Fruit fly (Drosophila melanogaster) whole organism, embryonic: ENCODE measurements around the gene CG31174.

Source experiments
- ATbp ChIP-seq: fragments of 200-800 bp; sonication (Bioruptor generic); optimal IDR thresholded peaks from 2 replicates; lab custom pipeline; 2017; ENCODE audit warnings: missing biosample characterization, mild to moderate bottlenecking, missing genetic modification characterization, missing genetic modification reagents
- CG1024 ChIP-seq: fragments of 200-800 bp; sonication (Bioruptor generic); IDR thresholded peaks from 2 replicates; pipeline ENCODE4 v1.3.6; 2022; ENCODE audit warnings: missing biosample characterization, missing genetic modification characterization
- CG10431 ChIP-seq: fragments of 200-800 bp; sonication (Bioruptor generic); optimal IDR thresholded peaks from 3 replicates; lab custom pipeline; 2018; ENCODE audit warnings: missing biosample characterization, mild to moderate bottlenecking, missing genetic modification characterization
- CG10543 ChIP-seq: fragments of 200-800 bp; sonication (Bioruptor generic); optimal IDR thresholded peaks from 3 replicates; lab custom pipeline; 2017; ENCODE audit warnings: missing biosample characterization, mild to moderate bottlenecking, missing genetic modification characterization, moderate library complexity
- CG10654 ChIP-seq: fragments of 200-800 bp; sonication (Bioruptor generic); optimal IDR thresholded peaks from 2 replicates; lab custom pipeline; 2016; ENCODE audit warnings: missing biosample characterization, missing genetic modification characterization
- CG15073 ChIP-seq: fragments of 200-800 bp; sonication (Bioruptor generic); optimal IDR thresholded peaks from 2 replicates; lab custom pipeline; 2016; ENCODE audit warnings: missing biosample characterization, missing genetic modification characterization
- CG1647 ChIP-seq: fragments of 200-800 bp; sonication (Bioruptor generic); optimal IDR thresholded peaks from 3 replicates; lab custom pipeline; 2016; ENCODE audit warnings: missing biosample characterization, missing genetic modification characterization
- CG18476 ChIP-seq: fragments of 200-800 bp; sonication (Bioruptor generic); optimal IDR thresholded peaks from 2 replicates; lab custom pipeline; 2016; ENCODE audit warnings: missing biosample characterization, mild to moderate bottlenecking, missing genetic modification characterization
- CG2202 ChIP-seq: fragments of 200-800 bp; sonication (Bioruptor generic); optimal IDR thresholded peaks from 2 replicates; lab custom pipeline; 2018; ENCODE audit warnings: missing biosample characterization, mild to moderate bottlenecking, missing genetic modification characterization
- CG2712 ChIP-seq: fragments of 200-800 bp; optimal IDR thresholded peaks from 3 replicates; lab custom pipeline; 2019; ENCODE audit warnings: missing biosample characterization, mild to moderate bottlenecking, missing genetic modification characterization, moderate library complexity
- CG32532 ChIP-seq: fragments of 200-800 bp; sonication (Bioruptor generic); IDR thresholded peaks from 2 replicates; pipeline ENCODE4 v1.3.6; 2022; ENCODE audit warnings: missing biosample characterization, missing genetic modification characterization
- CG34376 ChIP-seq: fragments of 200-800 bp; sonication (Bioruptor generic); optimal IDR thresholded peaks from 2 replicates; lab custom pipeline; 2018; ENCODE audit warnings: missing biosample characterization, mild to moderate bottlenecking, missing genetic modification characterization
- CG42726 ChIP-seq: fragments of 200-800 bp; sonication (Bioruptor generic); IDR thresholded peaks from 2 replicates; pipeline ENCODE4 v1.3.6; 2022; ENCODE audit warnings: missing biosample characterization, missing genetic modification characterization; ENCODE audit not compliant: partially characterized antibody
- CG6854 ChIP-seq: fragments of 200-800 bp; sonication (Bioruptor generic); optimal IDR thresholded peaks from 3 replicates; lab custom pipeline; 2017; ENCODE audit warnings: missing biosample characterization, mild to moderate bottlenecking, missing genetic modification characterization
- CG7372 ChIP-seq: fragments of 200-800 bp; sonication (Bioruptor generic); IDR thresholded peaks from 2 replicates; pipeline ENCODE4 v1.3.6; 2022; ENCODE audit warnings: missing biosample characterization, missing genetic modification characterization
- CG9876 ChIP-seq: fragments of 200-800 bp; sonication (Bioruptor generic); optimal IDR thresholded peaks from 2 replicates; lab custom pipeline; 2016; ENCODE audit warnings: missing biosample characterization, missing genetic modification characterization
- Dek ChIP-seq: fragments of 200-800 bp; sonication (Bioruptor generic); optimal IDR thresholded peaks from 3 replicates; lab custom pipeline; 2019; ENCODE audit warnings: missing biosample characterization, mild to moderate bottlenecking, missing genetic modification characterization, moderate library complexity
- Dp ChIP-seq: fragments of 200-800 bp; sonication (Bioruptor generic); optimal IDR thresholded peaks from 2 replicates; lab custom pipeline; 2018; ENCODE audit warnings: missing biosample characterization, mild to moderate bottlenecking, missing genetic modification characterization, moderate library complexity
- ERR ChIP-seq: fragments of 200-800 bp; sonication (Bioruptor generic); optimal IDR thresholded peaks from 2 replicates; lab custom pipeline; 2016; ENCODE audit warnings: missing biosample characterization, missing genetic modification characterization
- GATAe ChIP-seq: fragments of 200-800 bp; sonication (Bioruptor generic); conservative IDR thresholded peaks from 2 replicates; pipeline ENCODE4 v1.3.6; 2022; ENCODE audit warnings: missing biosample characterization, missing genetic modification characterization
- Hand ChIP-seq: fragments of 200-800 bp; sonication (Bioruptor generic); optimal IDR thresholded peaks from 2 replicates; lab custom pipeline; 2017; ENCODE audit warnings: mild to moderate bottlenecking, missing biosample characterization, missing genetic modification reagents, missing genetic modification characterization
- Hr78 ChIP-seq, 2 experiments: fragments of 200-800 bp in 1 of 2; fragments of >200 bp in 1 of 2; sonication (Bioruptor generic) in 1 of 2; optimal IDR thresholded peaks; 2 replicates each; lab custom pipeline; 2017 to 2019; ENCODE audit warnings: missing biosample characterization in 2 of 2, missing genetic modification characterization in 2 of 2, mild to moderate bottlenecking in 1 of 2, moderate library complexity in 1 of 2
- Lhr ChIP-seq: fragments of 200-800 bp; sonication (Bioruptor generic); optimal IDR thresholded peaks from 3 replicates; lab custom pipeline; 2017; ENCODE audit warnings: mild to moderate bottlenecking, missing biosample characterization, missing genetic modification reagents, missing genetic modification characterization
- Lim3 ChIP-seq: fragments of 200-800 bp; sonication (Bioruptor generic); IDR thresholded peaks from 2 replicates; pipeline ENCODE4 v1.3.6; 2022; ENCODE audit warnings: missing biosample characterization, missing genetic modification characterization
- PHDP ChIP-seq: fragments of 200-800 bp; sonication (Bioruptor generic); optimal IDR thresholded peaks from 3 replicates; lab custom pipeline; 2018; ENCODE audit warnings: missing biosample characterization, mild to moderate bottlenecking, missing genetic modification characterization, moderate library complexity
- Ptx1 ChIP-seq: fragments of 200-800 bp; sonication (Bioruptor generic); IDR thresholded peaks from 2 replicates; pipeline ENCODE4 v1.3.6; 2022; ENCODE audit warnings: missing biosample characterization, missing genetic modification characterization
- TFAM ChIP-seq: fragments of 200-800 bp; sonication (Bioruptor generic); optimal IDR thresholded peaks from 2 replicates; lab custom pipeline; 2017; ENCODE audit warnings: missing biosample characterization, missing genetic modification characterization, inconsistent platforms
- Xbp1 ChIP-seq: fragments of 200-800 bp; sonication (Bioruptor generic); optimal IDR thresholded peaks from 3 replicates; lab custom pipeline; 2016; ENCODE audit warnings: missing biosample characterization, mild to moderate bottlenecking, missing genetic modification characterization
- abd-A ChIP-seq: fragments of 200-800 bp; sonication (Bioruptor generic); optimal IDR thresholded peaks from 3 replicates; lab custom pipeline; 2019; ENCODE audit warnings: missing biosample characterization, mild to moderate bottlenecking, missing genetic modification characterization, moderate library complexity
- aop ChIP-seq: fragments of 200-800 bp; sonication (Bioruptor generic); IDR thresholded peaks from 2 replicates; pipeline ENCODE4 v1.3.6; 2022; ENCODE audit warnings: missing biosample characterization, missing genetic modification characterization
- ap ChIP-seq: fragments of 200-800 bp; sonication (Bioruptor generic); IDR thresholded peaks from 2 replicates; pipeline ENCODE4 v1.3.6; 2022; ENCODE audit warnings: missing biosample characterization, missing genetic modification characterization
- ara ChIP-seq: fragments of 200-800 bp; sonication (Bioruptor generic); IDR thresholded peaks from 2 replicates; pipeline ENCODE4 v1.3.6; 2022; ENCODE audit warnings: missing biosample characterization, missing genetic modification characterization
- cwo ChIP-seq: fragments of 200-800 bp; sonication (Bioruptor generic); optimal IDR thresholded peaks from 3 replicates; lab custom pipeline; 2017; ENCODE audit warnings: missing biosample characterization, missing genetic modification characterization, mild to moderate bottlenecking, moderate library complexity, missing genetic modification reagents
- danr ChIP-seq: fragments of 200-800 bp; sonication (Bioruptor generic); IDR thresholded peaks from 2 replicates; pipeline ENCODE4 v1.3.6; 2022; ENCODE audit warnings: missing biosample characterization, missing genetic modification characterization
- dimm ChIP-seq: fragments of 200-800 bp; sonication (Bioruptor generic); IDR thresholded peaks from 2 replicates; pipeline ENCODE4 v1.3.6; 2022; ENCODE audit warnings: missing biosample characterization, missing genetic modification characterization
- disco-r ChIP-seq: fragments of 200-800 bp; sonication (Bioruptor generic); optimal IDR thresholded peaks from 2 replicates; lab custom pipeline; 2016; ENCODE audit warnings: missing biosample characterization, missing genetic modification characterization
- dpn ChIP-seq, 2 experiments: fragments of 200-800 bp; sonication (Bioruptor generic); optimal IDR thresholded peaks; 3 replicates each; lab custom pipeline; 2016; ENCODE audit warnings: missing biosample characterization in 2 of 2, missing genetic modification characterization in 2 of 2
- exex ChIP-seq: fragments of 200-800 bp; sonication (Bioruptor generic); optimal IDR thresholded peaks from 4 replicates; lab custom pipeline; 2018; ENCODE audit warnings: missing biosample characterization, mild to moderate bottlenecking, missing genetic modification characterization, moderate library complexity
- kni ChIP-seq: fragments of 200-800 bp; sonication (Bioruptor generic); optimal IDR thresholded peaks from 3 replicates; lab custom pipeline; 2017; ENCODE audit warnings: mild to moderate bottlenecking, missing biosample characterization, missing genetic modification reagents, missing genetic modification characterization
- lola ChIP-seq, 3 experiments: fragments of >200 bp in 2 of 3; fragments of 200-800 bp in 1 of 3; sonication (Bioruptor generic) in 1 of 3; optimal IDR thresholded peaks; 2 replicates each; lab custom pipeline; 2017 to 2019; ENCODE audit warnings: missing biosample characterization in 3 of 3, missing genetic modification characterization in 3 of 3, mild to moderate bottlenecking in 1 of 3, moderate library complexity in 1 of 3
- mam ChIP-seq: fragments of 200-800 bp; sonication (Bioruptor generic); optimal IDR thresholded peaks from 3 replicates; lab custom pipeline; 2016; ENCODE audit warnings: missing biosample characterization, missing genetic modification characterization
- psq ChIP-seq: fragments of 200-800 bp; sonication (Bioruptor generic); optimal IDR thresholded peaks from 2 replicates; lab custom pipeline; 2017; ENCODE audit warnings: missing biosample characterization, missing genetic modification characterization
- ro ChIP-seq: fragments of 200-800 bp; sonication (Bioruptor generic); IDR thresholded peaks from 2 replicates; pipeline ENCODE4 v1.3.6; 2022; ENCODE audit warnings: missing biosample characterization, missing genetic modification characterization
- sens ChIP-seq: fragments of 200-800 bp; sonication (Bioruptor generic); peaks from one replicate; lab custom pipeline; 2016; ENCODE audit warnings: missing biosample characterization, missing genetic modification characterization
- sens-2 ChIP-seq: fragments of 200-800 bp; sonication (Bioruptor generic); IDR thresholded peaks from 2 replicates; pipeline ENCODE4 v1.3.6; 2022; ENCODE audit warnings: missing biosample characterization, missing genetic modification characterization
- toy ChIP-seq: fragments of 200-800 bp; sonication (Bioruptor generic); IDR thresholded peaks from 2 replicates; pipeline ENCODE4 v1.3.6; 2022; ENCODE audit warnings: missing biosample characterization, missing genetic modification characterization
- wdn ChIP-seq: fragments of 200-800 bp; sonication (Bioruptor generic); IDR thresholded peaks from 2 replicates; pipeline ENCODE4 v1.3.6; 2022; ENCODE audit warnings: missing biosample characterization, missing genetic modification characterization
- zf30C ChIP-seq: fragments of 200-800 bp; sonication (Bioruptor generic); optimal IDR thresholded peaks from 3 replicates; lab custom pipeline; 2018; ENCODE audit warnings: missing biosample characterization, mild to moderate bottlenecking, missing genetic modification characterization

CG31174 gene

dm6 chr3R:21853618-21854573 is 15.4 kb downstream of the CG31174 start (continued):
- TF ChIP-seq zf30C (GFP tag; lab: Kevin White, UChicago), result peak; percentile 67
- TF ChIP-seq Hand (GFP tag; lab: Kevin White, UChicago), result no peak
- no peak for TF ChIP-seq CG2712 (tag; lab: Kevin White, UChicago)
- TF ChIP-seq CG6854 (GFP tag; lab: Kevin White, UChicago), result no peak
- 0 out of 2 replicates have a peak, but pooled peaks have one; percentile 17 for TF ChIP-seq Ptx1 (GFP tag; lab: Robert Waterston, UW)
- TF ChIP-seq CG9876, result no peak
- peak; percentile 70 for TF ChIP-seq psq (GFP tag; lab: Kevin White, UChicago)
- TF ChIP-seq CG34376 (GFP tag; lab: Kevin White, UChicago), result peak; percentile 3
- no peak for TF ChIP-seq CG10654 (GFP tag; lab: Kevin White, UChicago)
- no peak for TF ChIP-seq danr (GFP tag; lab: Robert Waterston, UW)
- TF ChIP-seq kni, result no peak
- no peak for TF ChIP-seq ro (GFP tag; lab: Robert Waterston, UW)
- TF ChIP-seq CG1647, result no peak
- no peak for TF ChIP-seq CG2202
- TF ChIP-seq exex, result peak; percentile 54
- no peak for TF ChIP-seq Lhr (GFP tag; lab: Kevin White, UChicago)
- TF ChIP-seq Lim3 (GFP tag; lab: Robert Waterston, UW), result no peak
- TF ChIP-seq cwo (GFP tag; lab: Kevin White, UChicago), result peak; percentile 7
- TF ChIP-seq Dp (GFP tag; lab: Kevin White, UChicago), result peak; percentile 63
- TF ChIP-seq mam (GFP tag; lab: Kevin White, UChicago), result no peak
- TF ChIP-seq toy (GFP tag; lab: Robert Waterston, UW), result no peak
- 0 out of 2 replicates have a peak, but pooled peaks have one; percentile 56 for TF ChIP-seq sens-2 (GFP tag; lab: Robert Waterston, UW)
- TF ChIP-seq Xbp1 (GFP tag; lab: Kevin White, UChicago), result no peak
- no peak for TF ChIP-seq CG32532 (GFP tag; lab: Robert Waterston, UW)
- TF ChIP-seq ERR, result peak; percentile 86
- no peak for TF ChIP-seq dpn (GFP tag; optimal IDR thresholded peaks at IDR 0.05; lab: Kevin White, UChicago)
- TF ChIP-seq ap (GFP tag; lab: Robert Waterston, UW), result no peak
- no peak for TF ChIP-seq disco-r
- peak; percentile 28 for TF ChIP-seq wdn (GFP tag; lab: Robert Waterston, UW)
- TF ChIP-seq ATbp (GFP tag; lab: Kevin White, UChicago), result peak; percentile 50
- no peak for TF ChIP-seq dimm
- TF ChIP-seq CG18476 (GFP tag; lab: Kevin White, UChicago), result no peak
- TF ChIP-seq PHDP (tag; lab: Kevin White, UChicago), result no peak
- TF ChIP-seq GATAe (GFP tag; lab: Robert Waterston, UW), result no peak; the same call in 1 of the 2 replicates
- TF ChIP-seq abd-A (tag; lab: Kevin White, UChicago), result peak; percentile 88
- peak; percentile 78 for TF ChIP-seq CG10543
- TF ChIP-seq CG1024 (GFP tag; lab: Robert Waterston, UW), result 0 out of 2 replicates have a peak, but pooled peaks have one; percentile 33
- no peak for TF ChIP-seq TFAM (GFP tag; lab: Kevin White, UChicago)
- TF ChIP-seq Hr78 (GFP tag; optimal IDR thresholded peaks at IDR 0.05; lab: Kevin White, UChicago), result peak in 1 of 2 experiments; percentile 54
- no peak for TF ChIP-seq CG7372 (GFP tag; lab: Robert Waterston, UW)
- no peak for TF ChIP-seq Dek (tag; lab: Kevin White, UChicago)
- no peak for TF ChIP-seq lola (GFP tag; optimal IDR thresholded peaks at IDR 0.05; lab: Kevin White, UChicago)
- no peak for TF ChIP-seq CG42726 (GFP tag; lab: Robert Waterston, UW)
- no peak for TF ChIP-seq ara (GFP tag; lab: Robert Waterston, UW)
- peak; percentile 74 for TF ChIP-seq sens
- no peak for TF ChIP-seq aop (GFP tag; lab: Robert Waterston, UW)
- no peak for TF ChIP-seq CG15073 (GFP tag; lab: Kevin White, UChicago)
- peak; percentile 51 for TF ChIP-seq CG10431 (GFP tag; lab: Kevin White, UChicago)
